Worm (Caenorhabditis elegans): ENCODE data around the gene prp-6.
"Not testable (repeated sequence)": the region's sequence is repeated elsewhere in the genome, so short reads cannot be mapped to it uniquely, and the experiment has no call there.

The prp-6 gene

DNA sequence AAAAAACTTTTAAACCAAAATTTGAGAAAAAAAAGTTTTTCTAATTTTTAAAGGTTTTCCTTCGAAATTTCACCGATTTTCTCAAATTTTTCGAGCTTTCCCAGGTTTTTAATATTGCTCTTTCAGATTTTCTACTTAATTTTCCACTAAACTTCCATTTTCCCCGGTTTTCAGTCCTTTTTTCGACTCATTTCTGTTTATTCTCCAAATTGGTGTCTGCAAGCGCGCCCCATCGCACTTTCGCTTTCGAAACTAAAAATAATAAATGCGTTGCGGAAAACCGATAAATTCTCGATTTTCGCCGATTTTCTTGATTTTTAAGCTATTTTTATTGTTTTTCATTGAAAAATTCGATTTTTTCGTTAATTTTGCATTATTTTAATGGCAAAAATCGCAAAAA, 815 bp upstream of the prp-6 start:
- peak; percentile 80 for TF ChIP-seq mcd-1 (GFP tag; IDR thresholded peaks at IDR 0.05)
- TF ChIP-seq gei-17 (GFP tag; optimal IDR thresholded peaks at IDR 0.05): no peak

DNA sequence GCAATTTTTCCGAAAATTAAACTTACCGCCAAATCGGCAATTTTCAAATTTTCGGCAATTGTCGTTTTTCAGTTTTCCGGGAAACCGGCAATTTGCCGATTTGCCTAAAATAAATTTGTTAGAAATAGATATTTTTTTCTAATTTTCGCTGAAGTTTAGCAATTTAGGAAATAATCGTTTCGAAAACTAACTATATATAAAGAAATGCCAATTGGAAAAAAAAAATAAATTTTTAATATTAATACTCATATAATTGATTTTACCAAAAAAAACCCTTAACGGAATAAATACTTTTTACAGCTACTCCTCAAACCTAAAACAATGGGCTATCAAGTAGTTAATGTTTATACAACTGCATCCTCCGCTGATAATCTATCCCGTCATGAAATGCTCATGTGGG, 21.0 kb downstream of the prp-6 start, which contains the start of gene ebp-1:
Gene ebp-1, plus strand, starts transcription at position 301 of the 400 bp plus-strand sequence.
- TF ChIP-seq sptf-2 (GFP tag; optimal IDR thresholded peaks at IDR 0.05) (no peak), F49E8.2 (tag; optimal IDR thresholded peaks at IDR 0.05; ENCODE audit: insufficient read depth) (no peak), let-607 (tag; optimal IDR thresholded peaks at IDR 0.05) (no peak), hmg-1.2 (GFP tag; IDR thresholded peaks at IDR 0.05) (no peak), snpc-3.4 (tag; optimal IDR thresholded peaks at IDR 0.05) (no peak), attf-6 (GFP tag; IDR thresholded peaks at IDR 0.05) (no peak), hrde-1 (tag; optimal IDR thresholded peaks at IDR 0.05; ENCODE audit: borderline replicate concordance) (no peak)

DNA sequence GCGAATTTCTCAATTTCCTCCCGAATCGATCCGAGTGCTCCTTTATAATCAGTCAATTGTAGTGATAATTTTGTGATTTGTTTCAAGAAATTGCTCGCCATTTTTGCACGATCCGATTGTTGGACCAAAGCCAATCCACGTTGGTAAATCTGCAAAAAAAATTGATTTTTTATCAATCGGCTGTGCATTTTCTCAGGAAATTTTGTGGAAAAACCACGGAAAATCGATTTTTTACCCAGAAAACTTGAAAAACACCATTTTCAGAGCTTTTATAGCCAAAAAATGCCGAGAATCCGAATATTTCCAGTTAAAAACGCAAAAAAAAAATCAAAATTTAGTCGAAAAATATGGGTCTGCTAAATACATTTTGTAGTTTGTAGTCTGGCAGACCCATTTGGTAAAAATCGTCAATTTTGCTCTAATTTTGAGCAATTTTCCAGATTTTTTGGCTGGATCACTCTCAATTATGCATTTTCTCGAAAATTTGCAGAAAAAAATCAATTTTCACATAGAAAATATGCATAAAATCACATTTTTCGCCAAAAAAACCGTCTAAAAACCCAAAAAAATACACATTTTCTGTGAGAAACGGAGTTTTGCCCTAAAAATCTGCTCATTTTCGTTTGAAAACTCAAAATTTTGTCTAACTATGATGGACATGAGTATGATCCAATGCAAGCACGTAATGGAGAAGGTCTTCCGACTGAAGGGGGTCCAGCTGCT, 33.2 kb downstream of the prp-6 start, which contains the start of the genes Y59A8B.25 and ebp-3:
Gene Y59A8B.25, minus strand, starts transcription at position 101 of the 723 bp plus-strand sequence.
Gene ebp-3, plus strand, starts transcription at position 673 of the 723 bp plus-strand sequence.
- not testable (repeated sequence) for TF ChIP-seq lin-35 (GFP tag; optimal IDR thresholded peaks at IDR 0.05); ztf-22 (GFP tag; optimal IDR thresholded peaks at IDR 0.05); nfya-1 (tag; optimal IDR thresholded peaks at IDR 0.05; ENCODE audit: borderline replicate concordance, insufficient read depth)

DNA sequence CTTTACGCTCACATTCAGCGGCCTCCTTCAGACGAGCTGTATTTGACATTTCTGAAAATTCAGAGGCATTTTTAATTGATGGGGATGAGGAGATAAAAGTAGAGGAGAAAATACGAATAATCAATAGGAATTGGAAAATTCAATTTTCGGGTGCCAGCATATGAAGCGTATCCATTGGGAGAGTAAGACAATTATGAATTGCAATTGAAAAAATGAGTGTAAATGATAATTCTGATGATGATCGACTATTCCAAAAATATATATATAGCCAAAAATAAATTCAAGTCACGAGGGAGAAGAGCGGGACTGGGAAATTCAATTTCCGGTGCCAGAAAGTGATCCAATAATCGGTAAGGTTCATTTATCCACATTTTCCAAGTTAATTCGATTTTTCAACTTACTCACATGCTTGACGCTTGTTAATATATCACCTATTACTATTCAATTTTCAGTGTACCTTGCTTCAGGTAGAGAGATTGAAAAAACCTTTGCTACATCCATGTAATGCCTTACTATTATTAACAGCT, 44.0 kb downstream of the prp-6 start, which contains the start of gene Y59A8B.8:
Gene Y59A8B.8, minus strand, starts transcription at position 51 of the 527 bp plus-strand sequence.
- TF ChIP-seq madf-10 (tag; optimal IDR thresholded peaks at IDR 0.05) (no peak), ceh-79 (tag; optimal IDR thresholded peaks at IDR 0.05) (no peak), aptf-3 (GFP tag; IDR thresholded peaks at IDR 0.05) (no peak), unc-62 (GFP tag; optimal IDR thresholded peaks at IDR 0.05) (no peak), ceh-58 (GFP tag; IDR thresholded peaks at IDR 0.05) (no peak), F52B5.7 (tag; optimal IDR thresholded peaks at IDR 0.05) (no peak), aptf-2 (GFP tag; conservative IDR thresholded peaks at IDR 0.05) (no peak), ceh-40 (GFP tag; IDR thresholded peaks at IDR 0.05) (no peak), sea-2 (GFP tag; IDR thresholded peaks at IDR 0.05) (no peak), F23B12.7 (tag; optimal IDR thresholded peaks at IDR 0.05; ENCODE audit: insufficient read depth) (no peak), B0019.2 (GFP tag; conservative IDR thresholded peaks at IDR 0.05) (no peak), C06A6.2 (GFP tag; conservative IDR thresholded peaks at IDR 0.05) (no peak)

DNA sequence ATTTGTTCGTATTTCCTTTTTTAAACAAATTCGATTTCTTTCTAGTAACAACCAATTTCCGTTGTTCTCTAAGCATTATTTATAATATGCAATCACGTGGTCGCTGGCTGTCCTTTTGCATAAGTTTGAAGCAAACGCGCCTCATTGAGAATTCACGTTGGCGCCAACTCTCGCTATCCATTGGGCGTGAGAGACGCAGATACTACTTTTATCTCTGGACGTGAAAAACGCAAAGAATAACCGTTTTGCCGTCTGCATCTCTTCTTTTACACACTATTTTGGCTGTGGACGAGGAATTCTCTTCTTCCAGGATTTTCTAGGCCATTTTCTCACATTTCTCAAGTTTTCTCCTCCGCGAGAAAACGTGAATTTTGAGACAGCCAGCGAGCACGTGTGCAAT, 46.9 kb downstream of the prp-6 start:
- TF ChIP-seq hmg-1.2 (GFP tag; IDR thresholded peaks at IDR 0.05): peak; percentile 25; the same call in 1 of the 2 replicates
- TF ChIP-seq mcd-1 (GFP tag; IDR thresholded peaks at IDR 0.05): peak; percentile 52; the same call in 1 of the 2 replicates

DNA sequence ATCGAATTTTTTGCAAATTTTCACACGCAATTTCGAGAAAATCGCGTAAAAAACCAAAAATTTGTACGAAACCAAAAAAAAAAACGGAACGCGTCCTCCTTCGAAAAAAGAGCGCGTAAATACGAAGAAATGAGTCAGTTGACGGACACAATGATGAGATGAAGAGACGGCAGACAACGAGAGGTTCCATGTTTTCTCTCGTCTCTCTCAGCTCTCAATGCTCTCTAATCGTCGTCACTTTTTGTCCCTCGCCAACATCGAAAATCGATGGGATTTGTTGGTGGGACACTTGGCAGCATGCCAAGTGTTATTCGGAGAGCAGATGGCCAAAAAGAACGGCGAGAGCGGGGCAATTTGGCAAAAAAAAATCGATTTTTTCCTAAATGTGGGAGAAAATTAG, 56.9 kb downstream of the prp-6 start:
- TF ChIP-seq ztf-3 (GFP tag; optimal IDR thresholded peaks at IDR 0.05) (no peak), cebp-2 (GFP tag; IDR thresholded peaks at IDR 0.05) (no peak), attf-6 (GFP tag; IDR thresholded peaks at IDR 0.05) (no peak), C06A6.2 (GFP tag; conservative IDR thresholded peaks at IDR 0.05) (no peak), repo-1 (tag; optimal IDR thresholded peaks at IDR 0.05) (no peak), unc-62 (GFP tag; optimal IDR thresholded peaks at IDR 0.05) (no peak), hrde-1 (tag; optimal IDR thresholded peaks at IDR 0.05; ENCODE audit: borderline replicate concordance) (no peak), xnd-1 (tag; optimal IDR thresholded peaks at IDR 0.05) (no peak), lin-54 (GFP tag; optimal IDR thresholded peaks at IDR 0.05) (peak; percentile 42), nfya-1 (tag; optimal IDR thresholded peaks at IDR 0.05; ENCODE audit: borderline replicate concordance, insufficient read depth) (no peak), mxl-1 (tag; optimal IDR thresholded peaks at IDR 0.05) (no peak), B0336.3 (GFP tag; IDR thresholded peaks at IDR 0.05) (0 out of 2 replicates have a peak, but pooled peaks have one; percentile 37), rec-8 (tag; optimal IDR thresholded peaks at IDR 0.05) (no peak), unc-130 (GFP tag; optimal IDR thresholded peaks at IDR 0.05) (no peak), attf-3 (GFP tag; conservative IDR thresholded peaks at IDR 0.05) (no peak), ZK185.1 (tag; optimal IDR thresholded peaks at IDR 0.05; ENCODE audit: poor library complexity, severe bottlenecking) (peak; percentile 50), ccch-3 (GFP tag; optimal IDR thresholded peaks at IDR 0.05) (no peak)

Data from whole organism, young adult.